Worm (Caenorhabditis elegans) whole organism, midembryonic: ENCODE results near the gene T07C4.3.

Source experiments
- T22C8.4 ChIP-seq: fragments of 200-800 bp; sonication (Bioruptor generic); IDR thresholded peaks from 2 replicates; pipeline ENCODE4 v1.3.6; 2022; ENCODE audit warnings: missing genetic modification characterization, missing compliant biosample characterization
- cog-1 ChIP-seq: sonication (generic microtip); optimal IDR thresholded peaks from 2 replicates; lab custom pipeline; 2016; ENCODE audit warnings: missing genetic modification characterization, missing compliant biosample characterization
- flt-1 ChIP-seq: fragments of 200-800 bp; sonication (Bioruptor generic); IDR thresholded peaks from 2 replicates; pipeline ENCODE4 v1.3.6; 2022; ENCODE audit warnings: missing genetic modification characterization, missing compliant biosample characterization
- med-1 ChIP-seq: sonication (generic microtip); optimal IDR thresholded peaks from 2 replicates; lab custom pipeline; 2017; ENCODE audit warnings: missing genetic modification characterization, mild to moderate bottlenecking, missing compliant biosample characterization, antibody characterized with exemption, missing genetic modification reagents; ENCODE audit not compliant: insufficient read depth
- tab-1 ChIP-seq: fragments of 200-800 bp; sonication (Bioruptor generic); IDR thresholded peaks from 2 replicates; pipeline ENCODE4 v1.3.6; 2022; ENCODE audit warnings: missing genetic modification characterization, missing compliant biosample characterization

DNA sequence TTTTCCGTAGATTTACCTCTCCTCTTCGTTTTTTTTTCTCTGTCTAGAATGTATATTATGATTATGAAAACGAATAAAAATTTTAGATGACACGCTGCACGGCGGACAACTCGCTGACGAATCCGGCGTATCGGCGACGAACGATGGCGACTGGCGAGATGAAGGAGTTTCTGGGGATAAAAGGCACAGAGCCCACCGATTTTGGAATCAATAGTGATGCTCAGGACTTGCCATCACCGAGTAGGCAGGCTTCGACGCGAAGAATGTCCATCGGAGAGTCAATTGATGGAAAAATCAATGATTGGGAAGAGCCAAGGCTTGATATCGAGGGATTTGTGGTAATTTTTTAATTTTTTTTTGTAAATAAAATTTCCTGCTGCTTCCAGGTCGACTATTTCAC, 16.9 kb upstream of the T07C4.3 start, which contains the start of gene ced-9:
- no peak for TF ChIP-seq flt-1 (GFP tag; lab: Robert Waterston, UW)
- TF ChIP-seq cog-1: no peak
- TF ChIP-seq med-1 (GFP tag; lab: Kevin White, UChicago): no peak
- TF ChIP-seq tab-1 (GFP tag; lab: Robert Waterston, UW): no peak
- no peak for TF ChIP-seq T22C8.4 (GFP tag; lab: Robert Waterston, UW)
